Fruit fly (Drosophila melanogaster) whole organism, embryonic: Measurements from ENCODE around the gene CG7601.

Experiments
- ATbp ChIP-seq: fragments of 200-800 bp; sonication (Bioruptor generic); optimal IDR thresholded peaks from 2 replicates; lab custom pipeline; 2017; ENCODE audit warnings: missing biosample characterization, mild to moderate bottlenecking, missing genetic modification characterization, missing genetic modification reagents
- Abd-B ChIP-seq: fragments of 200-800 bp; sonication (Bioruptor generic); optimal IDR thresholded peaks from 2 replicates; lab custom pipeline; 2018; ENCODE audit warnings: missing biosample characterization, mild to moderate bottlenecking, missing genetic modification characterization, moderate library complexity
- Blimp-1 ChIP-seq: fragments of 200-800 bp; sonication (Bioruptor generic); optimal IDR thresholded peaks from 3 replicates; lab custom pipeline; 2018; ENCODE audit warnings: missing biosample characterization, missing genetic modification characterization, mild to moderate bottlenecking, moderate library complexity, missing genetic modification reagents
- CG10147 ChIP-seq: fragments of 200-800 bp; sonication (Bioruptor generic); optimal IDR thresholded peaks from 2 replicates; lab custom pipeline; 2019; ENCODE audit warnings: missing biosample characterization, mild to moderate bottlenecking, missing genetic modification characterization, moderate library complexity
- CG11093 ChIP-seq: fragments of 200-800 bp; sonication (Bioruptor generic); IDR thresholded peaks from 3 replicates; pipeline ENCODE4 v1.3.6; 2022; ENCODE audit warnings: missing biosample characterization, missing genetic modification characterization
- CG12104 ChIP-seq: fragments of 200-800 bp; sonication (Bioruptor generic); optimal IDR thresholded peaks from 3 replicates; lab custom pipeline; 2016; ENCODE audit warnings: missing biosample characterization, missing genetic modification characterization
- CG12219 ChIP-seq: fragments of 200-800 bp; sonication (Bioruptor generic); optimal IDR thresholded peaks from 3 replicates; lab custom pipeline; 2018; ENCODE audit warnings: missing biosample characterization, mild to moderate bottlenecking, missing genetic modification characterization
- CG13775 ChIP-seq: fragments of 200-800 bp; sonication (Bioruptor generic); optimal IDR thresholded peaks from 3 replicates; lab custom pipeline; 2017; ENCODE audit warnings: missing biosample characterization, mild to moderate bottlenecking, missing genetic modification characterization
- CG1603 ChIP-seq: fragments of 200-800 bp; sonication (Bioruptor generic); optimal IDR thresholded peaks from 2 replicates; lab custom pipeline; 2019; ENCODE audit warnings: missing biosample characterization, mild to moderate bottlenecking, missing genetic modification characterization, moderate library complexity
- CG17328 ChIP-seq: fragments of 200-800 bp; sonication (Bioruptor generic); IDR thresholded peaks from 2 replicates; pipeline ENCODE4 v1.3.6; 2022; ENCODE audit warnings: missing biosample characterization, missing genetic modification characterization
- CG2120 ChIP-seq: fragments of 200-800 bp; sonication (Bioruptor generic); optimal IDR thresholded peaks from 3 replicates; lab custom pipeline; 2016; ENCODE audit warnings: missing biosample characterization, missing genetic modification characterization
- CG30431 ChIP-seq: fragments of 200-800 bp; sonication (Bioruptor generic); optimal IDR thresholded peaks from 2 replicates; lab custom pipeline; 2017; ENCODE audit warnings: missing biosample characterization, missing genetic modification characterization
- CG4404 ChIP-seq: fragments of 200-800 bp; sonication (Bioruptor generic); IDR thresholded peaks from 2 replicates; pipeline ENCODE4 v1.3.6; 2022; ENCODE audit warnings: missing biosample characterization, missing genetic modification characterization
- CG6689 ChIP-seq: fragments of 200-800 bp; sonication (Bioruptor generic); IDR thresholded peaks from 2 replicates; pipeline ENCODE4 v1.3.6; 2022; ENCODE audit warnings: missing biosample characterization, missing genetic modification characterization
- CG7839 ChIP-seq: fragments of 200-800 bp; sonication (Bioruptor generic); optimal IDR thresholded peaks from 3 replicates; lab custom pipeline; 2018; ENCODE audit warnings: missing biosample characterization, mild to moderate bottlenecking, missing genetic modification characterization, moderate library complexity
- CG9609 ChIP-seq: fragments of 200-800 bp; sonication (Bioruptor generic); optimal IDR thresholded peaks from 3 replicates; lab custom pipeline; 2016; ENCODE audit warnings: missing biosample characterization, missing genetic modification characterization
- CTCF ChIP-seq: fragments of 200-800 bp; sonication (Bioruptor generic); optimal IDR thresholded peaks from 2 replicates; lab custom pipeline; 2017; ENCODE audit warnings: missing biosample characterization, mild to moderate bottlenecking, missing genetic modification characterization, moderate library complexity
- CoRest ChIP-seq: fragments of 200-800 bp; sonication (Bioruptor generic); optimal IDR thresholded peaks from 3 replicates; lab custom pipeline; 2018; ENCODE audit warnings: missing biosample characterization, mild to moderate bottlenecking, missing genetic modification characterization, moderate library complexity
- GATAe ChIP-seq: fragments of 200-800 bp; sonication (Bioruptor generic); conservative IDR thresholded peaks from 2 replicates; pipeline ENCODE4 v1.3.6; 2022; ENCODE audit warnings: missing biosample characterization, missing genetic modification characterization
- H15 ChIP-seq: fragments of 200-800 bp; sonication (Bioruptor generic); IDR thresholded peaks from 3 replicates; pipeline ENCODE4 v1.3.6; 2022; ENCODE audit warnings: missing biosample characterization, missing genetic modification characterization
- Hand ChIP-seq: fragments of 200-800 bp; sonication (Bioruptor generic); optimal IDR thresholded peaks from 2 replicates; lab custom pipeline; 2017; ENCODE audit warnings: mild to moderate bottlenecking, missing biosample characterization, missing genetic modification reagents, missing genetic modification characterization
- Lim3 ChIP-seq: fragments of 200-800 bp; sonication (Bioruptor generic); IDR thresholded peaks from 2 replicates; pipeline ENCODE4 v1.3.6; 2022; ENCODE audit warnings: missing biosample characterization, missing genetic modification characterization
- Max ChIP-seq: fragments of 200-800 bp; sonication (Bioruptor generic); optimal IDR thresholded peaks from 2 replicates; lab custom pipeline; 2016; ENCODE audit warnings: missing biosample characterization, mild to moderate bottlenecking, missing genetic modification characterization
- Ssrp ChIP-seq: fragments of 200-800 bp; sonication (Bioruptor generic); optimal IDR thresholded peaks from 2 replicates; lab custom pipeline; 2018; ENCODE audit warnings: missing biosample characterization, mild to moderate bottlenecking, missing genetic modification characterization, moderate library complexity
- TFAM ChIP-seq: fragments of 200-800 bp; sonication (Bioruptor generic); optimal IDR thresholded peaks from 2 replicates; lab custom pipeline; 2017; ENCODE audit warnings: missing biosample characterization, missing genetic modification characterization, inconsistent platforms
- btn ChIP-seq: fragments of 200-800 bp; sonication (Bioruptor generic); optimal IDR thresholded peaks from 2 replicates; lab custom pipeline; 2016; ENCODE audit warnings: missing biosample characterization, missing genetic modification characterization
- chif ChIP-seq, 2 experiments: fragments of 200-800 bp; sonication (Bioruptor generic); optimal IDR thresholded peaks; 3 replicates each; lab custom pipeline; 2016; ENCODE audit warnings: missing biosample characterization in 2 of 2, missing genetic modification characterization in 2 of 2
- crc ChIP-seq: fragments of 200-800 bp; sonication (Bioruptor generic); optimal IDR thresholded peaks from 2 replicates; lab custom pipeline; 2016; ENCODE audit warnings: missing biosample characterization, missing genetic modification characterization
- cwo ChIP-seq: fragments of 200-800 bp; sonication (Bioruptor generic); optimal IDR thresholded peaks from 3 replicates; lab custom pipeline; 2017; ENCODE audit warnings: missing biosample characterization, missing genetic modification characterization, mild to moderate bottlenecking, moderate library complexity, missing genetic modification reagents
- esg ChIP-seq: fragments of 200-800 bp; sonication (Bioruptor generic); conservative IDR thresholded peaks from 2 replicates; pipeline ENCODE4 v1.3.6; 2022; ENCODE audit warnings: missing biosample characterization, missing genetic modification characterization
- fu2 ChIP-seq: fragments of 200-800 bp; sonication (Bioruptor generic); optimal IDR thresholded peaks from 2 replicates; lab custom pipeline; 2016; ENCODE audit warnings: missing biosample characterization, missing genetic modification characterization
- grau ChIP-seq: fragments of 200-800 bp; optimal IDR thresholded peaks from 3 replicates; lab custom pipeline; 2019; ENCODE audit warnings: missing biosample characterization, mild to moderate bottlenecking, missing genetic modification characterization, moderate library complexity
- gsb ChIP-seq: fragments of 200-800 bp; sonication (Bioruptor generic); IDR thresholded peaks from 2 replicates; pipeline ENCODE4 v1.3.6; 2022; ENCODE audit warnings: missing biosample characterization, missing genetic modification characterization
- gt ChIP-seq: fragments of 200-800 bp; sonication (Bioruptor generic); IDR thresholded peaks from 2 replicates; pipeline ENCODE4 v1.3.6; 2022; ENCODE audit warnings: missing biosample characterization, missing genetic modification characterization
- kah ChIP-seq: fragments of 200-800 bp; sonication (Bioruptor generic); optimal IDR thresholded peaks from 2 replicates; lab custom pipeline; 2018; ENCODE audit warnings: missing biosample characterization, mild to moderate bottlenecking, missing genetic modification characterization
- luna ChIP-seq: fragments of 200-800 bp; sonication (Bioruptor generic); optimal IDR thresholded peaks from 2 replicates; lab custom pipeline; 2016; ENCODE audit warnings: missing biosample characterization, missing genetic modification characterization
- mam ChIP-seq: fragments of 200-800 bp; sonication (Bioruptor generic); optimal IDR thresholded peaks from 3 replicates; lab custom pipeline; 2016; ENCODE audit warnings: missing biosample characterization, missing genetic modification characterization
- nau ChIP-seq: fragments of 200-800 bp; sonication (Bioruptor generic); optimal IDR thresholded peaks from 3 replicates; lab custom pipeline; 2017; ENCODE audit warnings: missing biosample characterization, mild to moderate bottlenecking, missing genetic modification characterization, missing genetic modification reagents
- nmo ChIP-seq: fragments of 200-800 bp; sonication (Bioruptor generic); optimal IDR thresholded peaks from 2 replicates; lab custom pipeline; 2018; ENCODE audit warnings: missing biosample characterization, mild to moderate bottlenecking, missing genetic modification characterization, moderate library complexity
- oc ChIP-seq: fragments of 200-800 bp; sonication (Bioruptor generic); optimal IDR thresholded peaks from 2 replicates; lab custom pipeline; 2018; ENCODE audit warnings: missing biosample characterization, mild to moderate bottlenecking, missing genetic modification characterization, moderate library complexity
- pho ChIP-seq: fragments of 200-800 bp; sonication (Bioruptor generic); optimal IDR thresholded peaks from 2 replicates; lab custom pipeline; 2016; ENCODE audit warnings: missing biosample characterization, missing genetic modification characterization
- prd ChIP-seq, 3 experiments: fragments of >200 bp in 2 of 3; fragments of 200-800 bp in 1 of 3; sonication (Bioruptor generic) in 1 of 3; optimal IDR thresholded peaks in 2 of 3; IDR thresholded peaks in 1 of 3; 2 replicates in 2 of 3; 3 replicates in 1 of 3; pipeline versions ENCODE4 v1.3.6 to Lab custom; 2017 to 2022; ENCODE audit warnings: missing biosample characterization in 1 of 3, missing genetic modification characterization in 1 of 3
- ro ChIP-seq: fragments of 200-800 bp; sonication (Bioruptor generic); IDR thresholded peaks from 2 replicates; pipeline ENCODE4 v1.3.6; 2022; ENCODE audit warnings: missing biosample characterization, missing genetic modification characterization
- sd ChIP-seq: fragments of 200-800 bp; sonication (Bioruptor generic); optimal IDR thresholded peaks from 3 replicates; lab custom pipeline; 2018; ENCODE audit warnings: missing biosample characterization, mild to moderate bottlenecking, missing genetic modification characterization, moderate library complexity
- sens ChIP-seq: fragments of 200-800 bp; sonication (Bioruptor generic); peaks from one replicate; lab custom pipeline; 2016; ENCODE audit warnings: missing biosample characterization, missing genetic modification characterization
- slp2 ChIP-seq: fragments of 200-800 bp; sonication (Bioruptor generic); optimal IDR thresholded peaks from 2 replicates; lab custom pipeline; 2016; ENCODE audit warnings: missing biosample characterization, missing genetic modification characterization
- so ChIP-seq: fragments of 200-800 bp; sonication (Bioruptor generic); IDR thresholded peaks from 3 replicates; pipeline ENCODE4 v1.3.6; 2022; ENCODE audit warnings: missing biosample characterization, missing genetic modification characterization
- stwl ChIP-seq: fragments of 200-800 bp; sonication (Bioruptor generic); optimal IDR thresholded peaks from 3 replicates; lab custom pipeline; 2018; ENCODE audit warnings: missing biosample characterization, mild to moderate bottlenecking, missing genetic modification characterization, moderate library complexity
- sug ChIP-seq: fragments of 200-800 bp; optimal IDR thresholded peaks from 2 replicates; lab custom pipeline; 2019; ENCODE audit warnings: missing biosample characterization, mild to moderate bottlenecking, missing genetic modification characterization, moderate library complexity
- tap ChIP-seq: fragments of 200-800 bp; optimal IDR thresholded peaks from 3 replicates; lab custom pipeline; 2019; ENCODE audit warnings: missing biosample characterization, mild to moderate bottlenecking, missing genetic modification characterization, moderate library complexity
- unc-4 ChIP-seq: fragments of 200-800 bp; sonication (Bioruptor generic); IDR thresholded peaks from 2 replicates; pipeline ENCODE4 v1.3.6; 2022; ENCODE audit warnings: missing biosample characterization, missing genetic modification characterization; ENCODE audit not compliant: partially characterized antibody
- unpg ChIP-seq: fragments of 200-800 bp; sonication (Bioruptor generic); optimal IDR thresholded peaks from 3 replicates; lab custom pipeline; 2018; ENCODE audit warnings: missing biosample characterization, mild to moderate bottlenecking, missing genetic modification characterization, moderate library complexity

The CG7601 gene

dm6 chr3R:29711434-29711833, 25.1 kb downstream of the CG7601 start (continued):
- TF ChIP-seq CG9609 (GFP tag; lab: Kevin White, UChicago) (no peak), CG6689 (GFP tag; lab: Robert Waterston, UW) (0 out of 2 replicates have a peak, but pooled peaks have one; percentile 5), Blimp-1 (no peak), so (no peak), Hand (GFP tag; lab: Kevin White, UChicago) (no peak), CG1603 (tag; lab: Kevin White, UChicago) (peak; percentile 44), luna (GFP tag; lab: Kevin White, UChicago) (no peak), stwl (no peak), pho (GFP tag; lab: Kevin White, UChicago) (no peak), unpg (GFP tag; lab: Kevin White, UChicago) (no peak), sens (peak; percentile 81), CG17328 (GFP tag; lab: Robert Waterston, UW) (peak; percentile 59), slp2 (GFP tag; lab: Kevin White, UChicago) (no peak), GATAe (GFP tag; lab: Robert Waterston, UW) (no peak), CG12104 (GFP tag; lab: Kevin White, UChicago) (no peak), TFAM (GFP tag; lab: Kevin White, UChicago) (no peak), Max (GFP tag; lab: Kevin White, UChicago) (no peak), crc (GFP tag; lab: Kevin White, UChicago) (no peak), CG13775 (GFP tag; lab: Kevin White, UChicago) (no peak), CG4404 (no peak), CG12219 (GFP tag; lab: Kevin White, UChicago) (no peak), Abd-B (GFP tag; lab: Kevin White, UChicago) (peak; percentile 14), CG2120 (no peak), grau (tag; lab: Kevin White, UChicago) (peak; percentile 0), chif (GFP tag; optimal IDR thresholded peaks at IDR 0.05; lab: Kevin White, UChicago) (peak in 1 of 2 experiments; percentile 27), gt (GFP tag; lab: Robert Waterston, UW) (no peak), kah (GFP tag; lab: Kevin White, UChicago) (no peak), sd (tag; lab: Kevin White, UChicago) (no peak), CG10147 (no peak), fu2 (GFP tag; lab: Kevin White, UChicago) (no peak), ro (no peak), cwo (GFP tag; lab: Kevin White, UChicago) (no peak), esg (GFP tag; lab: Robert Waterston, UW) (no peak), prd (optimal IDR thresholded peaks at IDR 0.05; lab: Kevin White, UChicago) (no peak), prd (GFP tag; IDR thresholded peaks at IDR 0.05; lab: Robert Waterston, UW) (peak; percentile 55; the same call in 2 of the 3 replicates), CG7839 (tag; lab: Kevin White, UChicago) (peak; percentile 16), ATbp (GFP tag; lab: Kevin White, UChicago) (no peak), btn (GFP tag; lab: Kevin White, UChicago) (no peak), CG11093 (GFP tag; lab: Robert Waterston, UW) (no peak), H15 (GFP tag; lab: Robert Waterston, UW) (no peak), Lim3 (GFP tag; lab: Robert Waterston, UW) (no peak), nau (GFP tag; lab: Kevin White, UChicago) (no peak), CG30431 (GFP tag; lab: Kevin White, UChicago) (peak; percentile 7), sug (tag; lab: Kevin White, UChicago) (no peak), mam (GFP tag; lab: Kevin White, UChicago) (no peak), gsb (no peak), Ssrp (no peak), oc (tag; lab: Kevin White, UChicago) (no peak), tap (tag; lab: Kevin White, UChicago) (no peak), CoRest (tag; lab: Kevin White, UChicago) (no peak), nmo (no peak), CTCF (no peak), unc-4 (GFP tag; lab: Robert Waterston, UW) (no peak)
